Worm (Caenorhabditis elegans): ENCODE measurements around the gene fbxb-62.

ce11 chrV:19320385-19320784, 18.6 kb upstream of the fbxb-62 start, which contains the start of gene sdz-6:
- TF ChIP-seq nhr-120 (GFP tag; IDR thresholded peaks at IDR 0.05) (no peak), unc-62 (GFP tag; optimal IDR thresholded peaks at IDR 0.05) (no peak), egl-44 (GFP tag; IDR thresholded peaks at IDR 0.05) (no peak), B0336.3 (GFP tag; IDR thresholded peaks at IDR 0.05) (no peak), ztf-26 (tag; optimal IDR thresholded peaks at IDR 0.05) (no peak), tbx-9 (tag; optimal IDR thresholded peaks at IDR 0.05; ENCODE audit: borderline replicate concordance) (no peak), tlf-1 (GFP tag; optimal IDR thresholded peaks at IDR 0.05) (no peak), lsl-1 (GFP tag; optimal IDR thresholded peaks at IDR 0.05) (no peak), F57A8.1 (GFP tag; optimal IDR thresholded peaks at IDR 0.05) (no peak), ama-1 (optimal IDR thresholded peaks at IDR 0.05) (no peak), ama-1 (GFP tag; optimal IDR thresholded peaks at IDR 0.05) (no peak), unc-130 (GFP tag; optimal IDR thresholded peaks at IDR 0.05) (no peak), ceh-91 (GFP tag; IDR thresholded peaks at IDR 0.05) (no peak), nfya-1 (tag; optimal IDR thresholded peaks at IDR 0.05; ENCODE audit: borderline replicate concordance, insufficient read depth) (no peak), ceh-100 (GFP tag; IDR thresholded peaks at IDR 0.05) (no peak)

Measured in whole organism, young adult.